Fruit fly (Drosophila melanogaster) whole organism, prepupa: ENCODE results near the gene CG13894.

Experiments
- Blimp-1 ChIP-seq: fragments of 200-800 bp; sonication (Bioruptor generic); optimal IDR thresholded peaks from 3 replicates; lab custom pipeline; 2017; ENCODE audit warnings: missing biosample characterization, missing genetic modification characterization, mild to moderate bottlenecking, moderate library complexity, missing genetic modification reagents
- CG10631 ChIP-seq: fragments of 200-800 bp; sonication (Bioruptor generic); optimal IDR thresholded peaks from 2 replicates; lab custom pipeline; 2016; ENCODE audit warnings: missing biosample characterization, missing genetic modification characterization
- CG11762 ChIP-seq: fragments of 200-800 bp; sonication (Bioruptor generic); optimal IDR thresholded peaks from 3 replicates; lab custom pipeline; 2016; ENCODE audit warnings: missing biosample characterization, missing genetic modification characterization; ENCODE audit not compliant: insufficient read depth
- CG11902 ChIP-seq: fragments of 200-800 bp; sonication (Bioruptor generic); optimal IDR thresholded peaks from 3 replicates; lab custom pipeline; 2016; ENCODE audit warnings: missing biosample characterization, missing genetic modification characterization
- CG1621 ChIP-seq: fragments of 200-800 bp; sonication (Bioruptor generic); optimal IDR thresholded peaks from 3 replicates; lab custom pipeline; 2018; ENCODE audit warnings: missing biosample characterization, mild to moderate bottlenecking, missing genetic modification characterization
- CG16779 ChIP-seq: fragments of 200-800 bp; sonication (Bioruptor generic); optimal IDR thresholded peaks from 3 replicates; lab custom pipeline; 2017; ENCODE audit warnings: missing biosample characterization, mild to moderate bottlenecking, missing genetic modification characterization
- CG3032 ChIP-seq: fragments of 200-800 bp; optimal IDR thresholded peaks from 2 replicates; lab custom pipeline; 2019; ENCODE audit warnings: missing biosample characterization, mild to moderate bottlenecking, missing genetic modification characterization, moderate library complexity
- CG31627 ChIP-seq: fragments of 200-800 bp; sonication (Bioruptor generic); optimal IDR thresholded peaks from 3 replicates; lab custom pipeline; 2016; ENCODE audit warnings: missing biosample characterization, missing genetic modification characterization
- CG34406 ChIP-seq: fragments of 200-800 bp; sonication (Bioruptor generic); optimal IDR thresholded peaks from 3 replicates; lab custom pipeline; 2016; ENCODE audit warnings: missing biosample characterization, missing genetic modification characterization
- CG3919 ChIP-seq: fragments of 200-800 bp; sonication (Bioruptor generic); optimal IDR thresholded peaks from 3 replicates; lab custom pipeline; 2016; ENCODE audit warnings: missing biosample characterization, missing genetic modification characterization
- CG6163 ChIP-seq: fragments of 200-800 bp; sonication (Bioruptor generic); IDR thresholded peaks from 3 replicates; pipeline ENCODE4 v1.3.6; 2022; ENCODE audit warnings: missing biosample characterization, missing genetic modification characterization
- CG6276 ChIP-seq: fragments of 200-800 bp; sonication (Bioruptor generic); optimal IDR thresholded peaks from 2 replicates; lab custom pipeline; 2017; ENCODE audit warnings: missing biosample characterization, mild to moderate bottlenecking, missing genetic modification characterization
- CG6792 ChIP-seq: fragments of 200-800 bp; sonication (Bioruptor generic); optimal IDR thresholded peaks from 3 replicates; lab custom pipeline; 2016; ENCODE audit warnings: missing biosample characterization, missing genetic modification characterization
- CG6808 ChIP-seq: fragments of 200-800 bp; sonication (Bioruptor generic); optimal IDR thresholded peaks from 3 replicates; lab custom pipeline; 2017; ENCODE audit warnings: missing biosample characterization, missing genetic modification characterization, mild to moderate bottlenecking, moderate library complexity, missing genetic modification reagents
- CG7368 ChIP-seq: fragments of 200-800 bp; sonication (Bioruptor generic); optimal IDR thresholded peaks from 3 replicates; lab custom pipeline; 2016; ENCODE audit warnings: missing biosample characterization, missing genetic modification characterization
- CG8119 ChIP-seq: fragments of 200-800 bp; sonication (Bioruptor generic); IDR thresholded peaks from 3 replicates; pipeline ENCODE4 v1.3.6; 2022; ENCODE audit warnings: missing biosample characterization, missing genetic modification characterization
- Eip75B ChIP-seq: fragments of 200-800 bp; sonication (Bioruptor generic); optimal IDR thresholded peaks from 3 replicates; lab custom pipeline; 2016; ENCODE audit warnings: missing biosample characterization, missing genetic modification characterization
- Eip78C ChIP-seq: fragments of 200-800 bp; sonication (Bioruptor generic); peaks from one replicate; lab custom pipeline; 2016; ENCODE audit warnings: missing biosample characterization, missing genetic modification characterization
- Eip93F ChIP-seq: fragments of 200-800 bp; sonication (Bioruptor generic); optimal IDR thresholded peaks from 2 replicates; lab custom pipeline; 2016; ENCODE audit warnings: missing biosample characterization, mild to moderate bottlenecking, missing genetic modification characterization
- Ets21C ChIP-seq: fragments of 200-800 bp; sonication (Bioruptor generic); optimal IDR thresholded peaks from 3 replicates; lab custom pipeline; 2016; ENCODE audit warnings: missing biosample characterization, missing genetic modification characterization
- Ets96B ChIP-seq: fragments of 200-800 bp; optimal IDR thresholded peaks from 2 replicates; lab custom pipeline; 2019; ENCODE audit warnings: missing biosample characterization, mild to moderate bottlenecking, missing genetic modification characterization, moderate library complexity
- Gug ChIP-seq: fragments of 200-800 bp; sonication (Bioruptor generic); IDR thresholded peaks from 2 replicates; pipeline ENCODE4 v1.3.6; 2022; ENCODE audit warnings: missing biosample characterization, missing genetic modification characterization
- Hr38 ChIP-seq: sonication (Bioruptor generic); optimal IDR thresholded peaks from 2 replicates; lab custom pipeline; 2016; ENCODE audit warnings: missing biosample characterization, missing genetic modification characterization
- Hr39 ChIP-seq: fragments of 200-800 bp; sonication (Bioruptor generic); optimal IDR thresholded peaks from 2 replicates; lab custom pipeline; 2016; ENCODE audit warnings: missing biosample characterization, missing genetic modification characterization
- Hr4 ChIP-seq: fragments of 200-800 bp; sonication (Bioruptor generic); optimal IDR thresholded peaks from 3 replicates; lab custom pipeline; 2016; ENCODE audit warnings: missing biosample characterization, missing genetic modification characterization
- Lpt ChIP-seq: fragments of 200-800 bp; sonication (Bioruptor generic); optimal IDR thresholded peaks from 3 replicates; lab custom pipeline; 2016; ENCODE audit warnings: missing biosample characterization, missing genetic modification characterization
- Met ChIP-seq: fragments of 200-800 bp; sonication (Bioruptor generic); optimal IDR thresholded peaks from 3 replicates; lab custom pipeline; 2016; ENCODE audit warnings: missing biosample characterization, missing genetic modification characterization
- Smox ChIP-seq: fragments of 200-800 bp; sonication (Bioruptor generic); optimal IDR thresholded peaks from 3 replicates; lab custom pipeline; 2016; ENCODE audit warnings: missing biosample characterization, missing genetic modification characterization
- Sox102F ChIP-seq: fragments of 200-800 bp; sonication (Bioruptor generic); optimal IDR thresholded peaks from 2 replicates; lab custom pipeline; 2016; ENCODE audit warnings: missing biosample characterization, mild to moderate bottlenecking, missing genetic modification characterization
- Sox14 ChIP-seq: fragments of 200-800 bp; sonication (Bioruptor generic); optimal IDR thresholded peaks from 3 replicates; lab custom pipeline; 2016; ENCODE audit warnings: missing biosample characterization, missing genetic modification characterization
- acj6 ChIP-seq: fragments of 200-800 bp; sonication (Bioruptor generic); optimal IDR thresholded peaks from 3 replicates; lab custom pipeline; 2016; ENCODE audit warnings: missing biosample characterization, missing genetic modification characterization
- cyc ChIP-seq: fragments of 200-800 bp; sonication (Bioruptor generic); optimal IDR thresholded peaks from 3 replicates; lab custom pipeline; 2016; ENCODE audit warnings: missing biosample characterization, missing genetic modification characterization
- dac ChIP-seq: fragments of 200-800 bp; sonication (Bioruptor generic); optimal IDR thresholded peaks from 2 replicates; lab custom pipeline; 2017; ENCODE audit warnings: missing biosample characterization, mild to moderate bottlenecking, missing genetic modification characterization
- eg ChIP-seq: fragments of 200-800 bp; sonication (Bioruptor generic); IDR thresholded peaks from 3 replicates; pipeline ENCODE4 v1.3.6; 2022; ENCODE audit warnings: missing biosample characterization, missing genetic modification characterization
- fd59A ChIP-seq: fragments of 200-800 bp; sonication (Bioruptor generic); optimal IDR thresholded peaks from 2 replicates; lab custom pipeline; 2017; ENCODE audit warnings: missing biosample characterization, mild to moderate bottlenecking, missing genetic modification characterization, missing genetic modification reagents
- fd85E ChIP-seq: fragments of 200-800 bp; sonication (Bioruptor generic); optimal IDR thresholded peaks from 3 replicates; lab custom pipeline; 2016; ENCODE audit warnings: missing biosample characterization, missing genetic modification characterization
- fkh ChIP-seq: fragments of 200-800 bp; sonication (Bioruptor generic); optimal IDR thresholded peaks from 3 replicates; lab custom pipeline; 2017; ENCODE audit warnings: missing biosample characterization, mild to moderate bottlenecking, missing genetic modification characterization, moderate library complexity
- lz ChIP-seq: fragments of 200-800 bp; sonication (Bioruptor generic); optimal IDR thresholded peaks from 3 replicates; lab custom pipeline; 2016; ENCODE audit warnings: missing biosample characterization, missing genetic modification characterization
- net ChIP-seq: fragments of 200-800 bp; sonication (Bioruptor generic); optimal IDR thresholded peaks from 3 replicates; lab custom pipeline; 2016; ENCODE audit warnings: missing biosample characterization, missing genetic modification characterization
- pdm3 ChIP-seq: fragments of 200-800 bp; sonication (Bioruptor generic); optimal IDR thresholded peaks from 3 replicates; lab custom pipeline; 2016; ENCODE audit warnings: missing biosample characterization, missing genetic modification characterization
- salr ChIP-seq, 2 experiments: fragments of 200-800 bp; sonication (Bioruptor generic); optimal IDR thresholded peaks; 3 replicates each; lab custom pipeline; 2016 to 2018; ENCODE audit warnings: missing biosample characterization in 2 of 2, missing genetic modification characterization in 2 of 2, mild to moderate bottlenecking in 1 of 2
- spab ChIP-seq: fragments of 200-800 bp; sonication (Bioruptor generic); optimal IDR thresholded peaks from 2 replicates; lab custom pipeline; 2017; ENCODE audit warnings: missing biosample characterization, mild to moderate bottlenecking, missing genetic modification characterization, missing genetic modification reagents
- ss ChIP-seq, 2 experiments: fragments of 200-800 bp; sonication (Bioruptor generic); optimal IDR thresholded peaks; 2 replicates in 1 of 2; 3 replicates in 1 of 2; lab custom pipeline; 2017 to 2018; ENCODE audit warnings: mild to moderate bottlenecking in 2 of 2, missing biosample characterization in 2 of 2, missing genetic modification characterization in 2 of 2, moderate library complexity in 1 of 2
- svp ChIP-seq: fragments of 200-800 bp; sonication (Bioruptor generic); peaks from one replicate; lab custom pipeline; 2016; ENCODE audit warnings: missing biosample characterization, missing genetic modification characterization
- topi ChIP-seq: fragments of 200-800 bp; sonication (Bioruptor generic); optimal IDR thresholded peaks from 3 replicates; lab custom pipeline; 2016; ENCODE audit warnings: missing biosample characterization, missing genetic modification characterization
- vri ChIP-seq: fragments of 200-800 bp; sonication (Bioruptor generic); optimal IDR thresholded peaks from 3 replicates; lab custom pipeline; 2016; ENCODE audit warnings: missing biosample characterization, mild to moderate bottlenecking, missing genetic modification characterization

Gene CG13894

DNA sequence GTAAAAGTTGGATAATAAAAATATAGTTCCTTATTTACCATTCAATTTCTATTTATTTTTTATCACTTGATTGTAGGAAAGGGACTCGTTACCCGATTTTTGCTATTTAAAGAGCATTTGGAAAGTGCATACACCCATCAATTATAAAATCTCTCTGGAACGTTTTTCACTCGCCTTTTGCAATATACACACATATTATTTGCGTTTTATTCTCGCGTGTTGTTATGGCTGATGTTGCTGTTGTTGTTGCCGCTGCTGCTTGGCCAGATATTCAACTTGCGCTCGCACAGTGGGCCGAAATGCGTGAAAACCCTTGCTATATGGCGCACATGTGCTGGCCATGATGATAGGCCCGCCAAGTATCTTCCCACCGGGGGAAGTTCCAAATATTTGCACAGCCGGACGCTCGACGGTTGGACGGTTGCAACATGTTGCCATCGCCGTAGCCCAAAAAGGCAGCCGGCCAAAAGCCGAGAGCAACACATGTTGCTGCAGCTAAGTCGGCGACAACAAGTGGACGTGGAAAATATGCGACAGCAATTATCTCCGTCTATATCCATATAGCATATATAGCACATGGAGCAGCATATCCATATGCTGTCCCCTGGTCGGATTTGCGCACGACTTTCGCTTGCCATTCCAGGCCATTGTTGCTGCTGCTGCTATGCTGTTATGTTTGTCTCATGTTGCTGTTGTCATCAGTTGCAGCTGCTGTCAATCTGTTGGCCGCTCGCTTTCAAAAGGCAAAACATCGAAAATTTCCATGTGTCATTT, 40.6 kb upstream of the CG13894 start (continued):
- TF ChIP-seq Met (GFP tag; lab: Kevin White, UChicago) = peak; percentile 42
- TF ChIP-seq fd59A = peak; percentile 13
- TF ChIP-seq acj6 (GFP tag; lab: Kevin White, UChicago) = no peak
- peak; percentile 87 for TF ChIP-seq Eip78C (GFP tag; lab: Kevin White, UChicago)

DNA sequence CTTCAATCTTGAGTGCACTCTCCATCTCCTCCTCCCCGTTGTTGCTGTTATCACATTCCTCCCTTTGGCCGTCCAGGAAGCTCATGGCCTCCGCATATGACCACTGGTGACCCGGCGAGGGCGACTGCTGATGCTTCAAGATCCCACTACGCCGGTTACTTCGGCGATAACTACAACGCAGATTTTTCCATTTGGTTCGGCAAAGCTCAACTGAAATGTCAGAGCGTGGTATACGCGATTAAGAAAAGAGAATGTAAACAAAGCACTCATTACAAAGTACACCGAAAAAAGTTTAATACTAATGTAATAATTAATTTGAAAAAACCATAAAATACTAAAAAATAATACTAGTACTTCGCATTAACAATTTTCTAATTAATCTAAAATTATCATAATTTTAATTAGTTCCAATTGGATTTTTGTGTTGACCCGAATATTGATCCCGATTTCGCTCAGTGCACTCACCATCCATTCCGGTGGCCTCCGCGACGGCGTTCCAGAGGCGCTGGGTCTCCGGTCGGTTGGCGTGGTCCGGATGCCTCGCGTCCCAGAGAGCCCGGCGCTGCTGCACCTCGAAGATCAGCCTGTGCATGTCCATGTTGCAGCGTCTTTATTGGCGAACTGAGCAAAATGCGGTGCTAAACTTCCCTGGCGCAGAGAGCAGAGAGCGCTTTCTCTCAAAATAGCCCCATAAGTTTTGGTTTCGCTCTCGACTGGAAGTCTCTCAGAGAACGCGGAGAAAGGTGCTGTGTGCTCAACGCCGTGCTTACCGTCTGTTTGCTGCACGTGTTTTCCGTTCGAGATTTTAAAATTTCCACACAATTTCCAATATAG, 39.8 kb upstream of the CG13894 start:
- peak; percentile 97 for TF ChIP-seq spab (GFP tag; lab: Kevin White, UChicago)
- TF ChIP-seq fd59A = peak; percentile 96
- TF ChIP-seq CG8119 (GFP tag; lab: Robert Waterston, UW) = peak; percentile 97
- TF ChIP-seq Sox14 (GFP tag; lab: Kevin White, UChicago) = peak; percentile 92
- peak; percentile 92 for TF ChIP-seq Sox102F (GFP tag; lab: Kevin White, UChicago)
- peak; percentile 89 to 94 for TF ChIP-seq salr (GFP tag; optimal IDR thresholded peaks at IDR 0.05; lab: Kevin White, UChicago)
- TF ChIP-seq ss (GFP tag; optimal IDR thresholded peaks at IDR 0.05; lab: Kevin White, UChicago) = peak; percentile 96 to 97
- TF ChIP-seq eg (GFP tag; lab: Robert Waterston, UW) = peak; percentile 97
- peak; percentile 97 for TF ChIP-seq CG10631 (GFP tag; lab: Kevin White, UChicago)
- peak; percentile 97 for TF ChIP-seq acj6 (GFP tag; lab: Kevin White, UChicago)
- TF ChIP-seq Ets21C (GFP tag; lab: Kevin White, UChicago) = peak; percentile 76
- TF ChIP-seq svp (GFP tag; lab: Kevin White, UChicago) = peak; percentile 98
- peak; percentile 93 for TF ChIP-seq topi (GFP tag; lab: Kevin White, UChicago)
- peak; percentile 87 for TF ChIP-seq Eip93F (GFP tag; lab: Kevin White, UChicago)
- TF ChIP-seq CG6792 (GFP tag; lab: Kevin White, UChicago) = peak; percentile 96
- peak; percentile 92 for TF ChIP-seq Hr4 (GFP tag; lab: Kevin White, UChicago)
- peak; percentile 87 for TF ChIP-seq Blimp-1 (GFP tag; lab: Kevin White, UChicago)
- TF ChIP-seq dac (GFP tag; lab: Kevin White, UChicago) = peak; percentile 88
- peak; percentile 96 for TF ChIP-seq CG11762 (GFP tag; lab: Kevin White, UChicago)
- TF ChIP-seq lz (GFP tag; lab: Kevin White, UChicago) = peak; percentile 92
- no peak for TF ChIP-seq Hr38 (GFP tag; lab: Kevin White, UChicago)
- TF ChIP-seq CG3032 (tag; lab: Kevin White, UChicago) = peak; percentile 98
- peak; percentile 98 for TF ChIP-seq Ets96B (tag; lab: Kevin White, UChicago)
- TF ChIP-seq Hr39 (GFP tag; lab: Kevin White, UChicago) = peak; percentile 79
- peak; percentile 96 for TF ChIP-seq CG1621
- peak; percentile 92 for TF ChIP-seq Smox (GFP tag; lab: Kevin White, UChicago)
- TF ChIP-seq CG31627 (GFP tag; lab: Kevin White, UChicago) = peak; percentile 88
- TF ChIP-seq Lpt (GFP tag; lab: Kevin White, UChicago) = peak; percentile 92
- peak; percentile 94 for TF ChIP-seq pdm3
- peak; percentile 80 for TF ChIP-seq vri
- peak; percentile 95 for TF ChIP-seq Eip75B (GFP tag; lab: Kevin White, UChicago)
- TF ChIP-seq fd85E (GFP tag; lab: Kevin White, UChicago) = peak; percentile 73
- TF ChIP-seq Eip78C (GFP tag; lab: Kevin White, UChicago) = peak; percentile 99
- TF ChIP-seq Gug (GFP tag; lab: Robert Waterston, UW) = peak; percentile 96
- peak; percentile 96 for TF ChIP-seq CG6808 (GFP tag; lab: Kevin White, UChicago)
- TF ChIP-seq CG6163 (GFP tag; lab: Robert Waterston, UW) = peak; percentile 98
- TF ChIP-seq CG6276 (GFP tag; lab: Kevin White, UChicago) = peak; percentile 92
- peak; percentile 96 for TF ChIP-seq net (GFP tag; lab: Kevin White, UChicago)
- peak; percentile 98 for TF ChIP-seq CG34406
- peak; percentile 91 for TF ChIP-seq cyc (GFP tag; lab: Kevin White, UChicago)
- peak; percentile 90 for TF ChIP-seq CG11902 (GFP tag; lab: Kevin White, UChicago)
- peak; percentile 96 for TF ChIP-seq CG7368 (GFP tag; lab: Kevin White, UChicago)
- peak; percentile 97 for TF ChIP-seq CG3919 (GFP tag; lab: Kevin White, UChicago)
- peak; percentile 95 for TF ChIP-seq CG16779
- TF ChIP-seq fkh (GFP tag; lab: Kevin White, UChicago) = peak; percentile 69
